Worm (Caenorhabditis elegans): ENCODE data around the gene erp-44.3.

- TF ChIP-seq php-3 (GFP tag; IDR thresholded peaks at IDR 0.05) (no peak), hmg-1.1 (GFP tag; IDR thresholded peaks at IDR 0.05) (0 out of 2 replicates have a peak, but pooled peaks have one; percentile 4), dmd-8 (GFP tag; IDR thresholded peaks at IDR 0.05) (no peak), lin-15B (tag; optimal IDR thresholded peaks at IDR 0.05) (no peak), ama-1 (optimal IDR thresholded peaks at IDR 0.05) (no peak), ZK546.5 (tag; optimal IDR thresholded peaks at IDR 0.05) (no peak), lsy-2 (tag; optimal IDR thresholded peaks at IDR 0.05) (no peak), skn-1 (tag; optimal IDR thresholded peaks at IDR 0.05) (no peak), spr-3 (GFP tag; optimal IDR thresholded peaks at IDR 0.05) (no peak), lin-38 (GFP tag; IDR thresholded peaks at IDR 0.05) (no peak), ceh-82 (tag; optimal IDR thresholded peaks at IDR 0.05) (no peak)
These were observed 42.3 kb upstream of the erp-44.3 start for ce11 chrIV:8080166-8080565.

Measured in whole organism, L4 larva.